Worm (Caenorhabditis elegans) whole organism, early embryonic: ENCODE measurements around the gene R05F9.7.

ENCODE experiments used
- F13C5.2 ChIP-seq: sonication (generic microtip); optimal IDR thresholded peaks from 2 replicates; lab custom pipeline; 2017; ENCODE audit warnings: mild to moderate bottlenecking, missing genetic modification characterization, inconsistent platforms, missing compliant biosample characterization
- ama-1 ChIP-seq: fragments of 150-350 bp; optimal IDR thresholded peaks from 2 replicates; lab custom pipeline; 2014
- ceh-13 ChIP-seq: fragments of 200-800 bp; sonication (Bioruptor generic); optimal IDR thresholded peaks from 2 replicates; lab custom pipeline; 2018; ENCODE audit warnings: mild to moderate bottlenecking, missing genetic modification characterization, missing compliant biosample characterization
- ets-7 ChIP-seq: sonication (generic microtip); optimal IDR thresholded peaks from 2 replicates; lab custom pipeline; 2016; ENCODE audit warnings: missing genotype, missing genetic modification characterization, missing compliant biosample characterization
- flt-1 ChIP-seq: fragments of 200-800 bp; sonication (Bioruptor generic); IDR thresholded peaks from 2 replicates; pipeline ENCODE4 v1.3.6; 2022; ENCODE audit warnings: missing genetic modification characterization, missing compliant biosample characterization
- hmg-4 ChIP-seq: fragments of 200-800 bp; sonication (Bioruptor generic); optimal IDR thresholded peaks from 2 replicates; lab custom pipeline; 2018; ENCODE audit warnings: mild to moderate bottlenecking, missing genetic modification characterization, missing compliant biosample characterization
- hnd-1 ChIP-seq: sonication (generic microtip); optimal IDR thresholded peaks from 2 replicates; lab custom pipeline; 2016; ENCODE audit warnings: missing genetic modification characterization, missing compliant biosample characterization
- pes-1 ChIP-seq: fragments of 200-800 bp; sonication (Bioruptor generic); IDR thresholded peaks from 2 replicates; pipeline ENCODE4 v1.3.6; 2022; ENCODE audit warnings: missing genetic modification reagents, missing genetic modification characterization, missing compliant biosample characterization
- tbx-11 ChIP-seq: fragments of 200-800 bp; sonication (Bioruptor generic); IDR thresholded peaks from 2 replicates; pipeline ENCODE4 v1.3.6; 2022; ENCODE audit warnings: missing genetic modification characterization, missing compliant biosample characterization
- tbx-37 ChIP-seq: fragments of 200-800 bp; sonication (Bioruptor generic); conservative IDR thresholded peaks from 2 replicates; pipeline ENCODE4 v1.3.6; 2022; ENCODE audit warnings: missing genetic modification reagents, missing genetic modification characterization, missing compliant biosample characterization
- tra-4 ChIP-seq: sonication (generic microtip); optimal IDR thresholded peaks from 2 replicates; lab custom pipeline; 2017; ENCODE audit warnings: missing genetic modification characterization, missing compliant biosample characterization

ce11 chrII:4924729-4925128 is 38.7 kb downstream of the R05F9.7 start:
- no peak for TF ChIP-seq tbx-37 (GFP tag; lab: Robert Waterston, UW)
- TF ChIP-seq tbx-11 (GFP tag; lab: Robert Waterston, UW): no peak
- no peak for TF ChIP-seq ceh-13 (GFP tag; lab: Kevin White, UChicago)
- TF ChIP-seq hnd-1 (tag; lab: Kevin White, UChicago): no peak
- no peak for TF ChIP-seq F13C5.2 (tag; lab: Kevin White, UChicago)
- TF ChIP-seq pes-1 (GFP tag; lab: Robert Waterston, UW): no peak
- TF ChIP-seq flt-1 (GFP tag; lab: Robert Waterston, UW): no peak
- no peak for TF ChIP-seq tra-4 (tag; lab: Kevin White, UChicago)
- no peak for TF ChIP-seq ama-1 (lab: Kevin White, UChicago)
- TF ChIP-seq hmg-4 (GFP tag; lab: Kevin White, UChicago): no peak
- TF ChIP-seq ets-7 (tag; lab: Kevin White, UChicago): no peak
